Fruit fly (Drosophila melanogaster): ENCODE data around the gene Sec63.

DNA sequence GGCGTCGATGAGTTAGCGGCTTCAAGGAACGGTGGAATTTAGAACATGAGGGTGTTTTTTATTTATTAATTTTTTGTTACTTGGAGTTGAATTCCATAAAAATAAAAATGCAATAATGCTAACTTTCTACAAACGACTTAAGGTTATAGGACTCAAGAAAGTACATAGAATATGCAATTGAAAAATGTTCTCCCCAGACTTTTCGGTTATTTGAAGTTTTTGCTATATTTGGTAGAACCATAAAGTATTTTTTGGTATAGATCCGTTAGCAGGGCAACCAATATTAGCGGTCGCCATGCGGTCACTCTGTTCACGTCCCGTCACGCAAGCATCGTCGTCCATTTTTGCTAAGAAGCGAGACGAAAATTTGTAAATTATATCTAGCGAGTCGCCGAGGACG, 9.2 kb downstream of the Sec63 start, which contains the start of gene akirin:
- TF ChIP-seq CG8478 (optimal IDR thresholded peaks at IDR 0.05), result no peak
- TF ChIP-seq CTCF (optimal IDR thresholded peaks at IDR 0.05), result no peak
